Fruit fly (Drosophila melanogaster) S2 (cell line): ENCODE measurements around the gene ppk17.

Source experiments
- CG8478 ChIP-seq: fragments of >200 bp; optimal IDR thresholded peaks from 2 replicates; lab custom pipeline; 2018
- CTCF ChIP-seq, 2 experiments: fragments of >200 bp; optimal IDR thresholded peaks; 2 replicates each; lab custom pipeline; 2018

- TF ChIP-seq CG8478 (lab: Kevin White, UChicago) (no peak), CTCF (optimal IDR thresholded peaks at IDR 0.05; lab: Kevin White, UChicago) (no peak)
Observed at dm6 chr2L:16793970-16794369, 33.6 kb upstream of the ppk17 start, which contains the start of gene Ugt37C2.
